Worm (Caenorhabditis elegans) whole organism, mixed stage, embryonic: Measurements from ENCODE around the gene F53C3.11.

Source experiments
- M03D4.4 ChIP-seq: sonication (generic microtip); optimal IDR thresholded peaks from 2 replicates; lab custom pipeline; 2017; ENCODE audit warnings: mild to moderate bottlenecking, missing genetic modification characterization, missing compliant biosample characterization
- blmp-1 ChIP-seq: fragments of 150-350 bp; optimal IDR thresholded peaks from 2 replicates; lab custom pipeline; 2014; ENCODE audit warnings: missing biosample characterization, missing genetic modification characterization
- ceh-43 ChIP-seq: fragments of 200-800 bp; sonication (Bioruptor generic); optimal IDR thresholded peaks from 2 replicates; lab custom pipeline; 2018; ENCODE audit warnings: mild to moderate bottlenecking, missing genetic modification characterization, moderate library complexity, missing compliant biosample characterization
- ceh-83 ChIP-seq: fragments of 200-800 bp; sonication (Bioruptor generic); optimal IDR thresholded peaks from 2 replicates; lab custom pipeline; 2018; ENCODE audit warnings: mild to moderate bottlenecking, missing genetic modification characterization, missing compliant biosample characterization
- ces-1 ChIP-seq: fragments of 150-350 bp; optimal IDR thresholded peaks from 2 replicates; lab custom pipeline; 2014; ENCODE audit warnings: missing biosample characterization, missing genetic modification reagents, missing genetic modification characterization
- cnd-1 ChIP-seq: fragments of 200-800 bp; sonication (Bioruptor generic); optimal IDR thresholded peaks from 2 replicates; lab custom pipeline; 2018; ENCODE audit warnings: mild to moderate bottlenecking, missing genetic modification characterization, missing compliant biosample characterization
- drap-1 ChIP-seq: fragments of 200-800 bp; sonication (Bioruptor generic); optimal IDR thresholded peaks from 3 replicates; lab custom pipeline; 2018; ENCODE audit warnings: mild to moderate bottlenecking, missing genetic modification characterization, missing compliant biosample characterization
- elt-1 ChIP-seq: sonication (generic microtip); optimal IDR thresholded peaks from 2 replicates; lab custom pipeline; 2017; ENCODE audit warnings: missing genetic modification characterization, mild to moderate bottlenecking, missing compliant biosample characterization, antibody characterized with exemption, moderate library complexity, borderline replicate concordance; ENCODE audit not compliant: insufficient read depth
- elt-3 ChIP-seq: fragments of 150-350 bp; optimal IDR thresholded peaks from 2 replicates; lab custom pipeline; 2014; ENCODE audit warnings: missing biosample characterization, missing genetic modification characterization
- flh-1 ChIP-seq: fragments of 200-800 bp; sonication (Bioruptor generic); optimal IDR thresholded peaks from 2 replicates; lab custom pipeline; 2018; ENCODE audit warnings: mild to moderate bottlenecking, missing genetic modification characterization, moderate library complexity, missing compliant biosample characterization
- ham-2 ChIP-seq: fragments of 200-800 bp; sonication (Bioruptor generic); optimal IDR thresholded peaks from 2 replicates; lab custom pipeline; 2018; ENCODE audit warnings: mild to moderate bottlenecking, missing genetic modification characterization, missing compliant biosample characterization
- lin-32 ChIP-seq: fragments of 200-800 bp; sonication (Bioruptor generic); optimal IDR thresholded peaks from 2 replicates; lab custom pipeline; 2018; ENCODE audit warnings: mild to moderate bottlenecking, missing genetic modification characterization, missing compliant biosample characterization
- lsy-2 ChIP-seq: fragments of 150-350 bp; optimal IDR thresholded peaks from 2 replicates; lab custom pipeline; 2014; ENCODE audit warnings: missing biosample characterization, missing genetic modification characterization
- mab-5 ChIP-seq: fragments of 150-350 bp; optimal IDR thresholded peaks from 2 replicates; lab custom pipeline; 2014; ENCODE audit warnings: missing biosample characterization, missing genetic modification characterization
- mep-1 ChIP-seq: fragments of 150-350 bp; optimal IDR thresholded peaks from 2 replicates; lab custom pipeline; 2017; ENCODE audit warnings: missing biosample characterization, missing genetic modification reagents, missing genetic modification characterization, inconsistent platforms
- mls-2 ChIP-seq: sonication (generic microtip); optimal IDR thresholded peaks from 2 replicates; lab custom pipeline; 2016; ENCODE audit warnings: mild to moderate bottlenecking, missing genetic modification characterization, moderate library complexity, missing compliant biosample characterization
- nhr-12 ChIP-seq: fragments of 150-350 bp; optimal IDR thresholded peaks from 2 replicates; lab custom pipeline; 2014; ENCODE audit warnings: missing biosample characterization, missing genetic modification characterization
- nhr-2 ChIP-seq: fragments of 150-350 bp; optimal IDR thresholded peaks from 2 replicates; lab custom pipeline; 2014; ENCODE audit warnings: missing biosample characterization, missing genetic modification characterization
- nhr-237 ChIP-seq: fragments of 150-350 bp; optimal IDR thresholded peaks from 2 replicates; lab custom pipeline; 2014; ENCODE audit warnings: missing biosample characterization, missing genetic modification characterization
- nhr-28 ChIP-seq: fragments of 150-350 bp; optimal IDR thresholded peaks from 2 replicates; lab custom pipeline; 2014; ENCODE audit warnings: missing biosample characterization, missing genetic modification characterization
- nhr-76 ChIP-seq: sonication (generic microtip); optimal IDR thresholded peaks from 2 replicates; lab custom pipeline; 2017; ENCODE audit warnings: missing biosample characterization, missing genetic modification characterization
- pha-4 ChIP-seq: fragments of 150-350 bp; optimal IDR thresholded peaks from 2 replicates; lab custom pipeline; 2018; ENCODE audit warnings: missing biosample characterization, missing genetic modification reagents, missing genetic modification characterization
- sem-2 ChIP-seq: fragments of 200-800 bp; sonication (Bioruptor generic); optimal IDR thresholded peaks from 2 replicates; lab custom pipeline; 2018; ENCODE audit warnings: mild to moderate bottlenecking, missing genetic modification characterization, missing compliant biosample characterization
- snpc-4 ChIP-seq: fragments of 150-350 bp; optimal IDR thresholded peaks from 2 replicates; lab custom pipeline; 2014; ENCODE audit warnings: missing biosample characterization, missing genetic modification characterization
- sptf-1 ChIP-seq: sonication (generic microtip); optimal IDR thresholded peaks from 2 replicates; lab custom pipeline; 2017; ENCODE audit warnings: mild to moderate bottlenecking, missing genetic modification characterization, moderate library complexity, missing compliant biosample characterization
- tbx-8 ChIP-seq: fragments of 200-800 bp; sonication (Bioruptor generic); optimal IDR thresholded peaks from 2 replicates; lab custom pipeline; 2018; ENCODE audit warnings: mild to moderate bottlenecking, missing genetic modification characterization, moderate library complexity, missing compliant biosample characterization
- unc-120 ChIP-seq: sonication (generic microtip); optimal IDR thresholded peaks from 2 replicates; lab custom pipeline; 2017; ENCODE audit warnings: missing genetic modification characterization, missing compliant biosample characterization; ENCODE audit not compliant: poor library complexity, severe bottlenecking
- unc-39 ChIP-seq: fragments of 150-350 bp; optimal IDR thresholded peaks from 2 replicates; lab custom pipeline; 2014; ENCODE audit warnings: missing biosample characterization, missing genetic modification characterization
- zip-8 ChIP-seq: fragments of 150-350 bp; optimal IDR thresholded peaks from 2 replicates; lab custom pipeline; 2014; ENCODE audit warnings: missing biosample characterization, missing genetic modification characterization
- ztf-11 ChIP-seq: fragments of 150-350 bp; optimal IDR thresholded peaks from 2 replicates; lab custom pipeline; 2014; ENCODE audit warnings: missing biosample characterization, missing genetic modification characterization

Gene F53C3.11

ce11 chrII:3877127-3877526 lies 29.4 kb downstream of the F53C3.11 start, which contains the start of gene nep-3:
nep-3 (minus strand) TSS chrII:3877227.
- TF ChIP-seq ztf-11 (tag; lab: Kevin White, UChicago) (no peak), nhr-12 (tag; lab: Kevin White, UChicago) (no peak), tbx-8 (GFP tag; lab: Kevin White, UChicago) (no peak), snpc-4 (tag; lab: Kevin White, UChicago) (no peak), elt-1 (tag; lab: Kevin White, UChicago) (no peak), mab-5 (tag; lab: Kevin White, UChicago) (no peak), sem-2 (GFP tag; lab: Kevin White, UChicago) (no peak), unc-120 (tag; lab: Kevin White, UChicago) (no peak), ceh-43 (no peak)

ce11 chrII:3869601-3870000 lies 36.9 kb downstream of the F53C3.11 start, which contains the start of gene oac-10:
oac-10 (plus strand) TSS chrII:3869901.
- no peak for TF ChIP-seq nhr-12 (tag; lab: Kevin White, UChicago)
- TF ChIP-seq sptf-1 (tag; lab: Kevin White, UChicago) = no peak
- TF ChIP-seq mls-2 (tag; lab: Kevin White, UChicago) = no peak
- no peak for TF ChIP-seq nhr-2 (tag; lab: Kevin White, UChicago)
- TF ChIP-seq snpc-4 (tag; lab: Kevin White, UChicago) = no peak
- no peak for TF ChIP-seq tbx-8 (GFP tag; lab: Kevin White, UChicago)
- TF ChIP-seq ces-1 (GFP tag; lab: Kevin White, UChicago) = no peak
- no peak for TF ChIP-seq nhr-76 (tag; lab: Kevin White, UChicago)
- no peak for TF ChIP-seq unc-39 (tag; lab: Kevin White, UChicago)
- TF ChIP-seq flh-1 = no peak
- TF ChIP-seq ceh-83 (GFP tag; lab: Kevin White, UChicago) = no peak
- TF ChIP-seq nhr-28 (tag; lab: Kevin White, UChicago) = no peak
- no peak for TF ChIP-seq unc-120 (tag; lab: Kevin White, UChicago)
- no peak for TF ChIP-seq zip-8
- TF ChIP-seq mab-5 (tag; lab: Kevin White, UChicago) = no peak
- TF ChIP-seq M03D4.4 (tag; lab: Kevin White, UChicago) = no peak
- no peak for TF ChIP-seq mep-1 (tag; lab: Kevin White, UChicago)
- TF ChIP-seq elt-1 (tag; lab: Kevin White, UChicago) = no peak
- no peak for TF ChIP-seq drap-1 (GFP tag; lab: Kevin White, UChicago)

- TF ChIP-seq lsy-2 = no peak
- no peak for TF ChIP-seq snpc-4 (tag; lab: Kevin White, UChicago)
- no peak for TF ChIP-seq elt-3
- TF ChIP-seq sem-2 (GFP tag; lab: Kevin White, UChicago) = no peak
- no peak for TF ChIP-seq elt-1 (tag; lab: Kevin White, UChicago)
- TF ChIP-seq flh-1 = no peak
- no peak for TF ChIP-seq unc-39 (tag; lab: Kevin White, UChicago)
Measured at ce11 chrII:3864652-3865051, 41.9 kb downstream of the F53C3.11 start, which contains the start of gene nhr-261. nhr-261 (minus strand) TSS chrII:3864752.

- TF ChIP-seq cnd-1 = no peak
- no peak for TF ChIP-seq sem-2 (GFP tag; lab: Kevin White, UChicago)
- TF ChIP-seq lin-32 = no peak
- no peak for TF ChIP-seq ceh-43
- TF ChIP-seq nhr-237 (tag; lab: Kevin White, UChicago) = no peak
- TF ChIP-seq nhr-12 (tag; lab: Kevin White, UChicago) = no peak
- no peak for TF ChIP-seq unc-120 (tag; lab: Kevin White, UChicago)
- TF ChIP-seq zip-8 = no peak
- TF ChIP-seq ham-2 (GFP tag; lab: Kevin White, UChicago) = no peak
- TF ChIP-seq lsy-2 = no peak
- TF ChIP-seq pha-4 (tag; lab: Kevin White, UChicago) = no peak
- TF ChIP-seq nhr-76 (tag; lab: Kevin White, UChicago) = no peak
- no peak for TF ChIP-seq mls-2 (tag; lab: Kevin White, UChicago)
Measured at ce11 chrII:3862053-3862452, 44.5 kb downstream of the F53C3.11 start.

ce11 chrII:3860826-3861225 lies 45.7 kb downstream of the F53C3.11 start, which contains the start of gene oac-11:
oac-11 (minus strand) TSS chrII:3860926.
- TF ChIP-seq tbx-8 (GFP tag; lab: Kevin White, UChicago) = no peak
- no peak for TF ChIP-seq nhr-237 (tag; lab: Kevin White, UChicago)
- TF ChIP-seq nhr-28 (tag; lab: Kevin White, UChicago) = no peak
- no peak for TF ChIP-seq mab-5 (tag; lab: Kevin White, UChicago)
- no peak for TF ChIP-seq blmp-1 (tag; lab: Kevin White, UChicago)
- no peak for TF ChIP-seq ztf-11 (tag; lab: Kevin White, UChicago)
- TF ChIP-seq pha-4 (tag; lab: Kevin White, UChicago) = no peak
